Fruit fly (Drosophila melanogaster) whole organism, embryonic: ENCODE measurements around the gene wb.
A peak's percentile ranks its signal among the peaks of the same experiment; 100 is the strongest.

Experiments used
- BEAF-32 ChIP-seq: fragments of 200-800 bp; sonication (Bioruptor generic); optimal IDR thresholded peaks from 3 replicates; lab custom pipeline; 2017; ENCODE audit warnings: missing biosample characterization, missing genetic modification characterization, mild to moderate bottlenecking, moderate library complexity, missing genetic modification reagents
- CG10147 ChIP-seq: fragments of 200-800 bp; sonication (Bioruptor generic); optimal IDR thresholded peaks from 2 replicates; lab custom pipeline; 2019; ENCODE audit warnings: missing biosample characterization, mild to moderate bottlenecking, missing genetic modification characterization, moderate library complexity
- CG10321 ChIP-seq: fragments of 200-800 bp; sonication (Bioruptor generic); IDR thresholded peaks from 2 replicates; pipeline ENCODE4 v1.3.6; 2022; ENCODE audit warnings: missing biosample characterization, missing genetic modification characterization
- CG11696 ChIP-seq: fragments of 200-800 bp; sonication (Bioruptor generic); IDR thresholded peaks from 2 replicates; pipeline ENCODE4 v1.3.6; 2022; ENCODE audit warnings: missing biosample characterization, missing genetic modification characterization
- CG12071 ChIP-seq: fragments of 200-800 bp; sonication (Bioruptor generic); optimal IDR thresholded peaks from 3 replicates; lab custom pipeline; 2018; ENCODE audit warnings: missing biosample characterization, mild to moderate bottlenecking, missing genetic modification characterization
- CG1603 ChIP-seq: fragments of 200-800 bp; sonication (Bioruptor generic); optimal IDR thresholded peaks from 2 replicates; lab custom pipeline; 2019; ENCODE audit warnings: missing biosample characterization, mild to moderate bottlenecking, missing genetic modification characterization, moderate library complexity
- CG17328 ChIP-seq: fragments of 200-800 bp; sonication (Bioruptor generic); IDR thresholded peaks from 2 replicates; pipeline ENCODE4 v1.3.6; 2022; ENCODE audit warnings: missing biosample characterization, missing genetic modification characterization
- CG17612 ChIP-seq: fragments of 200-800 bp; sonication (Bioruptor generic); IDR thresholded peaks from 2 replicates; pipeline ENCODE4 v1.3.6; 2022; ENCODE audit warnings: missing biosample characterization, missing genetic modification characterization
- CG17829 ChIP-seq: fragments of 200-800 bp; optimal IDR thresholded peaks from 2 replicates; lab custom pipeline; 2019; ENCODE audit warnings: missing biosample characterization, mild to moderate bottlenecking, missing genetic modification characterization, moderate library complexity
- CG30431 ChIP-seq: fragments of 200-800 bp; sonication (Bioruptor generic); optimal IDR thresholded peaks from 2 replicates; lab custom pipeline; 2017; ENCODE audit warnings: missing biosample characterization, missing genetic modification characterization
- CG3281 ChIP-seq: fragments of 200-800 bp; sonication (Bioruptor generic); optimal IDR thresholded peaks from 3 replicates; lab custom pipeline; 2017; ENCODE audit warnings: missing biosample characterization, mild to moderate bottlenecking, missing genetic modification characterization
- CG6683 ChIP-seq: fragments of 200-800 bp; sonication (Bioruptor generic); optimal IDR thresholded peaks from 2 replicates; lab custom pipeline; 2017; ENCODE audit warnings: missing biosample characterization, mild to moderate bottlenecking, missing genetic modification characterization, missing genetic modification reagents
- CG6854 ChIP-seq: fragments of 200-800 bp; sonication (Bioruptor generic); optimal IDR thresholded peaks from 3 replicates; lab custom pipeline; 2017; ENCODE audit warnings: missing biosample characterization, mild to moderate bottlenecking, missing genetic modification characterization
- CG8281 ChIP-seq: fragments of 200-800 bp; sonication (Bioruptor generic); optimal IDR thresholded peaks from 2 replicates; lab custom pipeline; 2018; ENCODE audit warnings: missing biosample characterization, mild to moderate bottlenecking, missing genetic modification characterization, moderate library complexity
- CkIIα-i1 ChIP-seq: fragments of 200-800 bp; sonication (Bioruptor generic); IDR thresholded peaks from 2 replicates; pipeline ENCODE4 v1.3.6; 2022; ENCODE audit warnings: missing biosample characterization, missing genetic modification characterization
- D19B ChIP-seq: fragments of 200-800 bp; sonication (Bioruptor generic); optimal IDR thresholded peaks from 2 replicates; lab custom pipeline; 2017; ENCODE audit warnings: missing biosample characterization, mild to moderate bottlenecking, missing genetic modification characterization
- Dbx ChIP-seq: fragments of 200-800 bp; sonication (Bioruptor generic); IDR thresholded peaks from 3 replicates; pipeline ENCODE4 v1.3.6; 2022; ENCODE audit warnings: missing biosample characterization, missing genetic modification characterization
- Deaf1 ChIP-seq: fragments of 200-800 bp; optimal IDR thresholded peaks from 3 replicates; lab custom pipeline; 2019; ENCODE audit warnings: missing biosample characterization, mild to moderate bottlenecking, missing genetic modification characterization, moderate library complexity
- Dip3 ChIP-seq: fragments of 200-800 bp; sonication (Bioruptor generic); optimal IDR thresholded peaks from 3 replicates; lab custom pipeline; 2016; ENCODE audit warnings: missing biosample characterization, missing genetic modification characterization
- E2f2 ChIP-seq: fragments of 200-800 bp; sonication (Bioruptor generic); IDR thresholded peaks from 2 replicates; pipeline ENCODE4 v1.3.6; 2022; ENCODE audit warnings: missing biosample characterization, missing genetic modification characterization
- H2.0 ChIP-seq: fragments of 200-800 bp; sonication (Bioruptor generic); IDR thresholded peaks from 2 replicates; pipeline ENCODE4 v1.3.6; 2022; ENCODE audit warnings: missing biosample characterization, missing genetic modification characterization
- HLH4C ChIP-seq: fragments of 200-800 bp; sonication (Bioruptor generic); IDR thresholded peaks from 3 replicates; pipeline ENCODE4 v1.3.6; 2022; ENCODE audit warnings: missing biosample characterization, missing genetic modification characterization; ENCODE audit not compliant: partially characterized antibody
- HLH54F ChIP-seq: fragments of 200-800 bp; sonication (Bioruptor generic); optimal IDR thresholded peaks from 3 replicates; lab custom pipeline; 2016; ENCODE audit warnings: missing biosample characterization, missing genetic modification characterization
- Jarid2 ChIP-seq: fragments of 200-800 bp; sonication (Bioruptor generic); optimal IDR thresholded peaks from 3 replicates; lab custom pipeline; 2017; ENCODE audit warnings: mild to moderate bottlenecking, missing biosample characterization, missing genetic modification reagents, missing genetic modification characterization
- Rfx ChIP-seq: fragments of 200-800 bp; sonication (Bioruptor generic); IDR thresholded peaks from 2 replicates; pipeline ENCODE4 v1.3.6; 2022; ENCODE audit warnings: missing biosample characterization, missing genetic modification characterization
- Sin3A ChIP-seq: fragments of >200 bp; optimal IDR thresholded peaks from 2 replicates; lab custom pipeline; 2018
- TFAM ChIP-seq: fragments of 200-800 bp; sonication (Bioruptor generic); optimal IDR thresholded peaks from 2 replicates; lab custom pipeline; 2017; ENCODE audit warnings: missing biosample characterization, missing genetic modification characterization, inconsistent platforms
- Trl ChIP-seq, 3 experiments: fragments of >200 bp in 2 of 3; fragments of 200-800 bp in 1 of 3; sonication (Bioruptor generic) in 1 of 3; optimal IDR thresholded peaks; 2 replicates in 1 of 3; 3 replicates in 2 of 3; lab custom pipeline; 2016 to 2017; ENCODE audit warnings: missing biosample characterization in 1 of 3, missing genetic modification characterization in 1 of 3
- ab ChIP-seq: fragments of 200-800 bp; sonication (Bioruptor generic); optimal IDR thresholded peaks from 2 replicates; lab custom pipeline; 2016; ENCODE audit warnings: missing biosample characterization, missing genetic modification characterization
- amos ChIP-seq: fragments of 200-800 bp; sonication (Bioruptor generic); IDR thresholded peaks from 2 replicates; pipeline ENCODE4 v1.3.6; 2022; ENCODE audit warnings: missing biosample characterization, missing genetic modification characterization; ENCODE audit not compliant: partially characterized antibody
- aop ChIP-seq: fragments of 200-800 bp; sonication (Bioruptor generic); IDR thresholded peaks from 2 replicates; pipeline ENCODE4 v1.3.6; 2022; ENCODE audit warnings: missing biosample characterization, missing genetic modification characterization
- bigmax ChIP-seq: fragments of 200-800 bp; sonication (Bioruptor generic); optimal IDR thresholded peaks from 2 replicates; lab custom pipeline; 2018; ENCODE audit warnings: missing biosample characterization, mild to moderate bottlenecking, missing genetic modification characterization
- ci ChIP-seq: fragments of 200-800 bp; sonication (Bioruptor generic); IDR thresholded peaks from 3 replicates; pipeline ENCODE4 v1.3.6; 2022; ENCODE audit warnings: missing biosample characterization, missing genetic modification characterization
- corto ChIP-seq: fragments of 200-800 bp; sonication (Bioruptor generic); optimal IDR thresholded peaks from 2 replicates; lab custom pipeline; 2016; ENCODE audit warnings: missing biosample characterization, mild to moderate bottlenecking, missing genetic modification characterization, moderate library complexity
- en ChIP-seq: fragments of 200-800 bp; sonication (Bioruptor generic); optimal IDR thresholded peaks from 2 replicates; lab custom pipeline; 2016; ENCODE audit warnings: missing biosample characterization, missing genetic modification characterization
- hb ChIP-seq: fragments of 200-800 bp; sonication (Bioruptor generic); IDR thresholded peaks from 3 replicates; pipeline ENCODE4 v1.3.6; 2022; ENCODE audit warnings: missing biosample characterization, missing genetic modification characterization; ENCODE audit not compliant: partially characterized antibody
- her ChIP-seq: fragments of 200-800 bp; sonication (Bioruptor generic); optimal IDR thresholded peaks from 2 replicates; lab custom pipeline; 2016; ENCODE audit warnings: missing biosample characterization, missing genetic modification characterization
- ken ChIP-seq: fragments of 200-800 bp; sonication (Bioruptor generic); IDR thresholded peaks from 3 replicates; pipeline ENCODE4 v1.3.6; 2022; ENCODE audit warnings: missing biosample characterization, missing genetic modification characterization
- klu ChIP-seq: fragments of 200-800 bp; sonication (Bioruptor generic); IDR thresholded peaks from 2 replicates; pipeline ENCODE4 v1.3.6; 2022; ENCODE audit warnings: missing biosample characterization, missing genetic modification characterization
- kni ChIP-seq: fragments of 200-800 bp; sonication (Bioruptor generic); optimal IDR thresholded peaks from 3 replicates; lab custom pipeline; 2017; ENCODE audit warnings: mild to moderate bottlenecking, missing biosample characterization, missing genetic modification reagents, missing genetic modification characterization
- lilli ChIP-seq: fragments of 200-800 bp; sonication (Bioruptor generic); optimal IDR thresholded peaks from 3 replicates; lab custom pipeline; 2016; ENCODE audit warnings: missing biosample characterization, missing genetic modification characterization
- onecut ChIP-seq: fragments of 200-800 bp; sonication (Bioruptor generic); IDR thresholded peaks from 2 replicates; pipeline ENCODE4 v1.3.6; 2022; ENCODE audit warnings: missing biosample characterization, missing genetic modification characterization
- prd ChIP-seq, 3 experiments: fragments of >200 bp in 2 of 3; fragments of 200-800 bp in 1 of 3; sonication (Bioruptor generic) in 1 of 3; optimal IDR thresholded peaks in 2 of 3; IDR thresholded peaks in 1 of 3; 2 replicates in 2 of 3; 3 replicates in 1 of 3; pipeline versions ENCODE4 v1.3.6 to Lab custom; 2017 to 2022; ENCODE audit warnings: missing biosample characterization in 1 of 3, missing genetic modification characterization in 1 of 3
- pros ChIP-seq: fragments of 200-800 bp; sonication (Bioruptor generic); optimal IDR thresholded peaks from 3 replicates; lab custom pipeline; 2019; ENCODE audit warnings: missing biosample characterization, mild to moderate bottlenecking, missing genetic modification characterization, moderate library complexity
- rib ChIP-seq: fragments of 200-800 bp; sonication (Bioruptor generic); IDR thresholded peaks from 2 replicates; pipeline ENCODE4 v1.3.6; 2022; ENCODE audit warnings: missing biosample characterization, missing genetic modification characterization
- sisA ChIP-seq: fragments of 200-800 bp; sonication (Bioruptor generic); IDR thresholded peaks from 2 replicates; pipeline ENCODE4 v1.3.6; 2022; ENCODE audit warnings: missing biosample characterization, missing genetic modification characterization
- slp2 ChIP-seq: fragments of 200-800 bp; sonication (Bioruptor generic); optimal IDR thresholded peaks from 2 replicates; lab custom pipeline; 2016; ENCODE audit warnings: missing biosample characterization, missing genetic modification characterization
- trem ChIP-seq: fragments of 200-800 bp; optimal IDR thresholded peaks from 3 replicates; lab custom pipeline; 2019; ENCODE audit warnings: missing biosample characterization, mild to moderate bottlenecking, missing genetic modification characterization, moderate library complexity
- unc-4 ChIP-seq: fragments of 200-800 bp; sonication (Bioruptor generic); IDR thresholded peaks from 2 replicates; pipeline ENCODE4 v1.3.6; 2022; ENCODE audit warnings: missing biosample characterization, missing genetic modification characterization; ENCODE audit not compliant: partially characterized antibody
- vnd ChIP-seq: fragments of 200-800 bp; sonication (Bioruptor generic); IDR thresholded peaks from 3 replicates; pipeline ENCODE4 v1.3.6; 2022; ENCODE audit warnings: missing biosample characterization, missing genetic modification characterization; ENCODE audit not compliant: partially characterized antibody

Gene wb

DNA sequence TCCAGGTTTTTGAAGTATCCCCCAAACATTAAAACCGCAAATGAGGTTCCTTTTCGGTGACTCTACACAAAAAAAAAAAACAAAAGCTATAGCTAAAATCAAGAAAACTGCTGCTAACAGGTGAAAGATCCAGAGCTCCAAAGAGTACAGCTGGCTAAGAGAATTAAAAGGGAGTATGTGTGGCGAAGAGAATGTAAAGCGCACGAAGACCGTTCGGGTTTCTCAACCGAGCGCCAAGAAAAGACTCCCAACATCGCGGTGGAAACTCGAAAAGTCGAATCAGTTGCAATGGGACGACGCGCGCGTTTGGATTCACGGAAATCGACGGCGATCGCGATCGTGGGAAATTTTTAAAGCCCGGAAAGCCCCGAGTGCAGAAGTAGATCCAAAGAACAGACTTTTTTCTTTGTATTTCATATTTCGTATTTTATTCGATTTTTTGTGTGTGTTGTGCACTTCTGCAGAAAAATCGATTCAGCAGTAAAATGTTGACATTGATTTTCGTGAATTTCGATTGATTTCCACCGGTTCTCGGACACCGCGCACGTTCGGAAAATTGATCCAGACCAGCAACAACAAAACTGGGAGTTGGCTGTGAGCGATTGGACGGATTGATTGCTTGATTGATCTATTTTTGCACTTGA lies 38.0 kb downstream of the wb start (continued):
- TF ChIP-seq amos (GFP tag; lab: Robert Waterston, UW): no peak
- TF ChIP-seq vnd (GFP tag; lab: Robert Waterston, UW): no peak
- no peak for TF ChIP-seq TFAM (GFP tag; lab: Kevin White, UChicago)
- no peak for TF ChIP-seq klu
- TF ChIP-seq Jarid2 (GFP tag; lab: Kevin White, UChicago): peak; percentile 88
- no peak for TF ChIP-seq Dip3 (GFP tag; lab: Kevin White, UChicago)
- 0 out of 2 replicates have a peak, but pooled peaks have one; percentile 22 for TF ChIP-seq E2f2
- no peak for TF ChIP-seq pros (GFP tag; lab: Kevin White, UChicago)
- TF ChIP-seq CG17829: no peak
- no peak for TF ChIP-seq HLH54F (GFP tag; lab: Kevin White, UChicago)
- TF ChIP-seq slp2: no peak
- TF ChIP-seq rib: no peak
- TF ChIP-seq CG6854 (GFP tag; lab: Kevin White, UChicago): no peak
- no peak for TF ChIP-seq hb (GFP tag; lab: Robert Waterston, UW)
- TF ChIP-seq CG17328 (GFP tag; lab: Robert Waterston, UW): no peak
- peak; percentile 19 for TF ChIP-seq CG8281 (tag; lab: Kevin White, UChicago)
- no peak for TF ChIP-seq prd (optimal IDR thresholded peaks at IDR 0.05; lab: Kevin White, UChicago)
- TF ChIP-seq prd (GFP tag; IDR thresholded peaks at IDR 0.05; lab: Robert Waterston, UW): no peak
- no peak for TF ChIP-seq sisA (GFP tag; lab: Robert Waterston, UW)
- TF ChIP-seq D19B (GFP tag; lab: Kevin White, UChicago): no peak
- TF ChIP-seq Deaf1 (tag; lab: Kevin White, UChicago): peak; percentile 96
- TF ChIP-seq en (GFP tag; lab: Kevin White, UChicago): no peak
- TF ChIP-seq CG30431 (GFP tag; lab: Kevin White, UChicago): no peak
- 0 out of 3 replicates have a peak, but pooled peaks have one; percentile 37 for TF ChIP-seq HLH4C
- no peak for TF ChIP-seq CG10321 (GFP tag; lab: Robert Waterston, UW)
- TF ChIP-seq kni (GFP tag; lab: Kevin White, UChicago): peak; percentile 6
- TF ChIP-seq ci (GFP tag; lab: Robert Waterston, UW): peak; percentile 46; the same call in 1 of the 3 replicates
- no peak for TF ChIP-seq lilli (GFP tag; lab: Kevin White, UChicago)
- TF ChIP-seq unc-4 (GFP tag; lab: Robert Waterston, UW): no peak
- TF ChIP-seq H2.0: no peak
- no peak for TF ChIP-seq CG17612 (GFP tag; lab: Robert Waterston, UW)
- no peak for TF ChIP-seq aop (GFP tag; lab: Robert Waterston, UW)
- TF ChIP-seq ab: no peak
- no peak for TF ChIP-seq Rfx (GFP tag; lab: Robert Waterston, UW)
- no peak for TF ChIP-seq CG1603 (tag; lab: Kevin White, UChicago)
- TF ChIP-seq CG11696 (GFP tag; lab: Robert Waterston, UW): no peak
- TF ChIP-seq CG6683 (GFP tag; lab: Kevin White, UChicago): no peak
- TF ChIP-seq corto (GFP tag; lab: Kevin White, UChicago): no peak
- no peak for TF ChIP-seq Sin3A (lab: Kevin White, UChicago)
- TF ChIP-seq CG12071 (GFP tag; lab: Kevin White, UChicago): no peak
- no peak for TF ChIP-seq bigmax
- TF ChIP-seq trem (tag; lab: Kevin White, UChicago): no peak
- peak; percentile 62 to 64 for TF ChIP-seq Trl (optimal IDR thresholded peaks at IDR 0.05; lab: Kevin White, UChicago)
- TF ChIP-seq Trl (GFP tag; optimal IDR thresholded peaks at IDR 0.05; lab: Kevin White, UChicago): no peak
- no peak for TF ChIP-seq CkIIα-i1
- TF ChIP-seq ken (GFP tag; lab: Robert Waterston, UW): no peak
- no peak for TF ChIP-seq CG3281
- TF ChIP-seq her (GFP tag; lab: Kevin White, UChicago): no peak
- no peak for TF ChIP-seq onecut (GFP tag; lab: Robert Waterston, UW)
- TF ChIP-seq CG10147 (GFP tag; lab: Kevin White, UChicago): no peak
- TF ChIP-seq Dbx (GFP tag; lab: Robert Waterston, UW): no peak
- TF ChIP-seq BEAF-32 (GFP tag; lab: Kevin White, UChicago): no peak
